Fruit fly (Drosophila melanogaster) whole organism, embryonic: ENCODE results near the gene Muc91C.

Source experiments
- Atf3 ChIP-seq: fragments of 200-800 bp; sonication (Bioruptor generic); optimal IDR thresholded peaks from 3 replicates; lab custom pipeline; 2016; ENCODE audit warnings: missing biosample characterization, missing genetic modification characterization
- CG10321 ChIP-seq: fragments of 200-800 bp; sonication (Bioruptor generic); IDR thresholded peaks from 2 replicates; pipeline ENCODE4 v1.3.6; 2022; ENCODE audit warnings: missing biosample characterization, missing genetic modification characterization
- CG11456 ChIP-seq: fragments of 200-800 bp; sonication (Bioruptor generic); IDR thresholded peaks from 3 replicates; pipeline ENCODE4 v1.3.6; 2022; ENCODE audit warnings: missing biosample characterization, missing genetic modification characterization
- CG12071 ChIP-seq: fragments of 200-800 bp; sonication (Bioruptor generic); optimal IDR thresholded peaks from 3 replicates; lab custom pipeline; 2018; ENCODE audit warnings: missing biosample characterization, mild to moderate bottlenecking, missing genetic modification characterization
- CG12219 ChIP-seq: fragments of 200-800 bp; sonication (Bioruptor generic); optimal IDR thresholded peaks from 3 replicates; lab custom pipeline; 2018; ENCODE audit warnings: missing biosample characterization, mild to moderate bottlenecking, missing genetic modification characterization
- CG1233 ChIP-seq: fragments of 200-800 bp; sonication (Bioruptor generic); optimal IDR thresholded peaks from 4 replicates; lab custom pipeline; 2018; ENCODE audit warnings: missing biosample characterization, mild to moderate bottlenecking, missing genetic modification characterization
- CG1647 ChIP-seq: fragments of 200-800 bp; sonication (Bioruptor generic); optimal IDR thresholded peaks from 3 replicates; lab custom pipeline; 2016; ENCODE audit warnings: missing biosample characterization, missing genetic modification characterization
- CG16779 ChIP-seq: fragments of 200-800 bp; sonication (Bioruptor generic); IDR thresholded peaks from 2 replicates; pipeline ENCODE4 v1.3.6; 2022; ENCODE audit warnings: missing biosample characterization, missing genetic modification characterization
- CG16815 ChIP-seq: fragments of 200-800 bp; sonication (Bioruptor generic); optimal IDR thresholded peaks from 3 replicates; lab custom pipeline; 2017; ENCODE audit warnings: missing biosample characterization, mild to moderate bottlenecking, missing genetic modification characterization
- CG2202 ChIP-seq: fragments of 200-800 bp; sonication (Bioruptor generic); optimal IDR thresholded peaks from 2 replicates; lab custom pipeline; 2018; ENCODE audit warnings: missing biosample characterization, mild to moderate bottlenecking, missing genetic modification characterization
- CG3281 ChIP-seq: fragments of 200-800 bp; sonication (Bioruptor generic); optimal IDR thresholded peaks from 3 replicates; lab custom pipeline; 2017; ENCODE audit warnings: missing biosample characterization, mild to moderate bottlenecking, missing genetic modification characterization
- CG4854 ChIP-seq: fragments of 200-800 bp; sonication (Bioruptor generic); optimal IDR thresholded peaks from 2 replicates; lab custom pipeline; 2016; ENCODE audit warnings: missing biosample characterization, missing genetic modification characterization, inconsistent platforms
- CG6175 ChIP-seq: fragments of 200-800 bp; sonication (Bioruptor generic); IDR thresholded peaks from 3 replicates; pipeline ENCODE4 v1.3.6; 2022; ENCODE audit warnings: missing biosample characterization, missing genetic modification characterization
- Dip2 ChIP-seq: fragments of 200-800 bp; sonication (Bioruptor generic); IDR thresholded peaks from 2 replicates; pipeline ENCODE4 v1.3.6; 2022; ENCODE audit warnings: missing biosample characterization, missing genetic modification characterization
- Dip3 ChIP-seq: fragments of 200-800 bp; sonication (Bioruptor generic); optimal IDR thresholded peaks from 3 replicates; lab custom pipeline; 2016; ENCODE audit warnings: missing biosample characterization, missing genetic modification characterization
- E2f1 ChIP-seq: fragments of 200-800 bp; sonication (Bioruptor generic); IDR thresholded peaks from 2 replicates; pipeline ENCODE4 v1.3.6; 2022; ENCODE audit warnings: missing biosample characterization, missing genetic modification characterization
- Fer2 ChIP-seq: fragments of 200-800 bp; sonication (Bioruptor generic); optimal IDR thresholded peaks from 2 replicates; lab custom pipeline; 2018; ENCODE audit warnings: missing biosample characterization, mild to moderate bottlenecking, missing genetic modification characterization, moderate library complexity
- HLHmδ ChIP-seq: fragments of 200-800 bp; sonication (Bioruptor generic); optimal IDR thresholded peaks from 2 replicates; lab custom pipeline; 2018; ENCODE audit warnings: missing biosample characterization, mild to moderate bottlenecking, missing genetic modification characterization, moderate library complexity
- Hmx ChIP-seq: fragments of 200-800 bp; sonication (Bioruptor generic); optimal IDR thresholded peaks from 2 replicates; lab custom pipeline; 2016; ENCODE audit warnings: missing biosample characterization, missing genetic modification characterization
- Jarid2 ChIP-seq: fragments of 200-800 bp; sonication (Bioruptor generic); optimal IDR thresholded peaks from 3 replicates; lab custom pipeline; 2017; ENCODE audit warnings: mild to moderate bottlenecking, missing biosample characterization, missing genetic modification reagents, missing genetic modification characterization
- MESR4 ChIP-seq: fragments of 200-800 bp; sonication (Bioruptor generic); optimal IDR thresholded peaks from 2 replicates; lab custom pipeline; 2018; ENCODE audit warnings: missing biosample characterization, mild to moderate bottlenecking, missing genetic modification characterization, moderate library complexity
- NFAT ChIP-seq: fragments of 200-800 bp; sonication (Bioruptor generic); IDR thresholded peaks from 2 replicates; pipeline ENCODE4 v1.3.6; 2022; ENCODE audit warnings: missing biosample characterization, missing genetic modification characterization
- Oli ChIP-seq: fragments of 200-800 bp; sonication (Bioruptor generic); optimal IDR thresholded peaks from 2 replicates; lab custom pipeline; 2018; ENCODE audit warnings: missing biosample characterization, mild to moderate bottlenecking, missing genetic modification characterization, moderate library complexity
- Poxn ChIP-seq: fragments of 200-800 bp; sonication (Bioruptor generic); IDR thresholded peaks from 2 replicates; pipeline ENCODE4 v1.3.6; 2022; ENCODE audit warnings: missing biosample characterization, missing genetic modification characterization
- Trl ChIP-seq, 3 experiments: fragments of >200 bp in 2 of 3; fragments of 200-800 bp in 1 of 3; sonication (Bioruptor generic) in 1 of 3; optimal IDR thresholded peaks; 2 replicates in 1 of 3; 3 replicates in 2 of 3; lab custom pipeline; 2016 to 2017; ENCODE audit warnings: missing biosample characterization in 1 of 3, missing genetic modification characterization in 1 of 3
- ap ChIP-seq: fragments of 200-800 bp; sonication (Bioruptor generic); IDR thresholded peaks from 2 replicates; pipeline ENCODE4 v1.3.6; 2022; ENCODE audit warnings: missing biosample characterization, missing genetic modification characterization
- bsh ChIP-seq, 2 experiments: fragments of 200-800 bp; sonication (Bioruptor generic); optimal IDR thresholded peaks; 2 replicates each; lab custom pipeline; 2017 to 2018; ENCODE audit warnings: mild to moderate bottlenecking in 2 of 2, missing biosample characterization in 2 of 2, missing genetic modification characterization in 2 of 2, moderate library complexity in 1 of 2
- chinmo ChIP-seq: fragments of 200-800 bp; sonication (Bioruptor generic); IDR thresholded peaks from 4 replicates; pipeline ENCODE4 v1.3.6; 2022; ENCODE audit warnings: missing biosample characterization, missing genetic modification characterization; ENCODE audit not compliant: partially characterized antibody
- ci ChIP-seq: fragments of 200-800 bp; sonication (Bioruptor generic); IDR thresholded peaks from 3 replicates; pipeline ENCODE4 v1.3.6; 2022; ENCODE audit warnings: missing biosample characterization, missing genetic modification characterization
- crol ChIP-seq: fragments of 200-800 bp; sonication (Bioruptor generic); IDR thresholded peaks from 2 replicates; pipeline ENCODE4 v1.3.6; 2022; ENCODE audit warnings: missing biosample characterization, missing genetic modification characterization
- fd102C ChIP-seq: fragments of 200-800 bp; sonication (Bioruptor generic); optimal IDR thresholded peaks from 2 replicates; lab custom pipeline; 2018; ENCODE audit warnings: missing biosample characterization, mild to moderate bottlenecking, missing genetic modification characterization, moderate library complexity
- grau ChIP-seq: fragments of 200-800 bp; optimal IDR thresholded peaks from 3 replicates; lab custom pipeline; 2019; ENCODE audit warnings: missing biosample characterization, mild to moderate bottlenecking, missing genetic modification characterization, moderate library complexity
- gsb ChIP-seq: fragments of 200-800 bp; sonication (Bioruptor generic); IDR thresholded peaks from 2 replicates; pipeline ENCODE4 v1.3.6; 2022; ENCODE audit warnings: missing biosample characterization, missing genetic modification characterization
- hb ChIP-seq: fragments of 200-800 bp; sonication (Bioruptor generic); IDR thresholded peaks from 3 replicates; pipeline ENCODE4 v1.3.6; 2022; ENCODE audit warnings: missing biosample characterization, missing genetic modification characterization; ENCODE audit not compliant: partially characterized antibody
- inv ChIP-seq: fragments of 200-800 bp; sonication (Bioruptor generic); IDR thresholded peaks from 2 replicates; pipeline ENCODE4 v1.3.6; 2022; ENCODE audit warnings: missing biosample characterization, missing genetic modification characterization; ENCODE audit not compliant: partially characterized antibody
- lov ChIP-seq, 2 experiments: fragments of 200-800 bp in 1 of 2; fragments of >200 bp in 1 of 2; sonication (Bioruptor generic) in 1 of 2; IDR thresholded peaks in 1 of 2; optimal IDR thresholded peaks in 1 of 2; 2 replicates in 1 of 2; 3 replicates in 1 of 2; pipeline versions ENCODE4 v1.3.6 to Lab custom; 2017 to 2022; ENCODE audit warnings: missing biosample characterization in 1 of 2, missing genetic modification characterization in 1 of 2
- mirr ChIP-seq: fragments of 200-800 bp; sonication (Bioruptor generic); optimal IDR thresholded peaks from 3 replicates; lab custom pipeline; 2018; ENCODE audit warnings: missing biosample characterization, mild to moderate bottlenecking, missing genetic modification characterization
- nerfin-2 ChIP-seq: fragments of 200-800 bp; sonication (Bioruptor generic); IDR thresholded peaks from 2 replicates; pipeline ENCODE4 v1.3.6; 2022; ENCODE audit warnings: missing biosample characterization, missing genetic modification characterization; ENCODE audit not compliant: partially characterized antibody
- otp ChIP-seq: fragments of 200-800 bp; sonication (Bioruptor generic); IDR thresholded peaks from 3 replicates; pipeline ENCODE4, ENCODE4 v1.3.6; 2022; ENCODE audit warnings: missing biosample characterization, missing genetic modification characterization
- prd ChIP-seq, 3 experiments: fragments of >200 bp in 2 of 3; fragments of 200-800 bp in 1 of 3; sonication (Bioruptor generic) in 1 of 3; optimal IDR thresholded peaks in 2 of 3; IDR thresholded peaks in 1 of 3; 2 replicates in 2 of 3; 3 replicates in 1 of 3; pipeline versions ENCODE4 v1.3.6 to Lab custom; 2017 to 2022; ENCODE audit warnings: missing biosample characterization in 1 of 3, missing genetic modification characterization in 1 of 3
- salm ChIP-seq: fragments of 200-800 bp; sonication (Bioruptor generic); optimal IDR thresholded peaks from 2 replicates; lab custom pipeline; 2018; ENCODE audit warnings: missing biosample characterization, mild to moderate bottlenecking, missing genetic modification characterization
- sima ChIP-seq: fragments of 200-800 bp; sonication (Bioruptor generic); optimal IDR thresholded peaks from 2 replicates; lab custom pipeline; 2016; ENCODE audit warnings: missing biosample characterization, missing genetic modification characterization
- so ChIP-seq: fragments of 200-800 bp; sonication (Bioruptor generic); IDR thresholded peaks from 3 replicates; pipeline ENCODE4 v1.3.6; 2022; ENCODE audit warnings: missing biosample characterization, missing genetic modification characterization
- tap ChIP-seq: fragments of 200-800 bp; optimal IDR thresholded peaks from 3 replicates; lab custom pipeline; 2019; ENCODE audit warnings: missing biosample characterization, mild to moderate bottlenecking, missing genetic modification characterization, moderate library complexity
- tgo ChIP-seq: fragments of 200-800 bp; sonication (Bioruptor generic); IDR thresholded peaks from 3 replicates; pipeline ENCODE4 v1.3.6; 2022; ENCODE audit warnings: missing biosample characterization, missing genetic modification characterization
- trem ChIP-seq: fragments of 200-800 bp; optimal IDR thresholded peaks from 3 replicates; lab custom pipeline; 2019; ENCODE audit warnings: missing biosample characterization, mild to moderate bottlenecking, missing genetic modification characterization, moderate library complexity
- trh ChIP-seq: fragments of 200-800 bp; sonication (Bioruptor generic); optimal IDR thresholded peaks from 2 replicates; lab custom pipeline; 2016; ENCODE audit warnings: missing biosample characterization, missing genetic modification characterization
- tx ChIP-seq: fragments of 200-800 bp; sonication (Bioruptor generic); optimal IDR thresholded peaks from 2 replicates; lab custom pipeline; 2016; ENCODE audit warnings: missing biosample characterization, missing genetic modification characterization

Gene Muc91C

DNA sequence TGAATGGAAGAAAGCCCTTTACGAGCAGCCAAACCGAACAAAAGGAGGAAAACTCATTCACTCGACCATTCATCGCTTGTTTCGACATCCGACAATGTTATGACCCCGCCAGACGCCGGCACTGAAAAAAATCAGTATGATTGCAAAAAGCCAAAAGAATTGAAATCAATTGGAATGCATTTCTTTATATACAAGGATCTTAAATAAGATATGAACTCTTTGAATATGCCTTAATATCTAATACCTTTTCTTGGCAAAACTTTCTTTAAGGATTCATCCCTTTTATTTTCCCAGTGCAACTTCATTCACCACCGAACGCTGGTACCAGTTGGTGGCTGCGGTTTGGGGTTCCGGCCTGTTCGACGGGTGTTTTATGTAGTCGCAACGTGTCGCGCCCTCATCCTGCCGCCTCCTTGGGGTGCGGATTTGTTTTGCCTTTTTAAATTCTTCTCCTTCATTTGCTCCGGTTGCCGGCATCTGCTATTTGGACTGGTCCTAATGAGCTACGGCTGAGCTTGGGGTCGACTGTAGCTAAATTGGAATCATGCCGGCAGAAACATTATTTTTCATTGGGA, 27.3 kb upstream of the Muc91C start (continued):
- TF ChIP-seq fd102C (GFP tag; lab: Kevin White, UChicago) (no peak), ci (peak; percentile 92), nerfin-2 (GFP tag; lab: Robert Waterston, UW) (no peak), Fer2 (tag; lab: Kevin White, UChicago) (peak; percentile 81), gsb (GFP tag; lab: Robert Waterston, UW) (0 out of 2 replicates have a peak, but pooled peaks have one; percentile 50), crol (GFP tag; lab: Robert Waterston, UW) (no peak), grau (peak; percentile 88), CG4854 (GFP tag; lab: Kevin White, UChicago) (no peak), Poxn (GFP tag; lab: Robert Waterston, UW) (no peak), CG6175 (0 out of 3 replicates have a peak, but pooled peaks have one; percentile 37), Hmx (GFP tag; lab: Kevin White, UChicago) (peak; percentile 46), Dip3 (GFP tag; lab: Kevin White, UChicago) (peak; percentile 79), bsh (GFP tag; optimal IDR thresholded peaks at IDR 0.05; lab: Kevin White, UChicago) (peak in 1 of 2 experiments; percentile 89), CG11456 (GFP tag; lab: Robert Waterston, UW) (peak; percentile 85), CG1647 (GFP tag; lab: Kevin White, UChicago) (peak; percentile 76), tx (GFP tag; lab: Kevin White, UChicago) (peak; percentile 72), Trl (optimal IDR thresholded peaks at IDR 0.05; lab: Kevin White, UChicago) (no peak), Trl (GFP tag; optimal IDR thresholded peaks at IDR 0.05; lab: Kevin White, UChicago) (peak; percentile 71), CG16779 (GFP tag; lab: Robert Waterston, UW) (no peak), prd (optimal IDR thresholded peaks at IDR 0.05; lab: Kevin White, UChicago) (no peak), prd (GFP tag; IDR thresholded peaks at IDR 0.05; lab: Robert Waterston, UW) (peak; percentile 87), HLHmδ (GFP tag; lab: Kevin White, UChicago) (no peak), NFAT (GFP tag; lab: Robert Waterston, UW) (peak; percentile 64), CG2202 (peak; percentile 44), MESR4 (GFP tag; lab: Kevin White, UChicago) (peak; percentile 13), hb (GFP tag; lab: Robert Waterston, UW) (no peak), inv (no peak), lov (optimal IDR thresholded peaks at IDR 0.05; lab: Kevin White, UChicago) (no peak), lov (GFP tag; IDR thresholded peaks at IDR 0.05; lab: Robert Waterston, UW) (0 out of 3 replicates have a peak, but pooled peaks have one; percentile 12), mirr (peak; percentile 82), CG10321 (GFP tag; lab: Robert Waterston, UW) (peak; percentile 56), CG1233 (peak; percentile 79), CG12071 (peak; percentile 83), CG16815 (GFP tag; lab: Kevin White, UChicago) (peak; percentile 81), ap (peak; percentile 62; the same call in 1 of the 2 replicates), CG12219 (peak; percentile 87), trem (tag; lab: Kevin White, UChicago) (peak; percentile 63), so (GFP tag; lab: Robert Waterston, UW) (peak; percentile 66; the same call in 2 of the 3 replicates), otp (GFP tag; lab: Robert Waterston, UW) (peak; percentile 63; the same call in 1 of the 3 replicates), CG3281 (GFP tag; lab: Kevin White, UChicago) (peak; percentile 90), Jarid2 (GFP tag; lab: Kevin White, UChicago) (peak; percentile 64), tap (tag; lab: Kevin White, UChicago) (peak; percentile 86), chinmo (no peak), tgo (GFP tag; lab: Robert Waterston, UW) (peak; percentile 86), salm (tag; lab: Kevin White, UChicago) (peak; percentile 65), Oli (tag; lab: Kevin White, UChicago) (peak; percentile 82), sima (GFP tag; lab: Kevin White, UChicago) (peak; percentile 30), E2f1 (GFP tag; lab: Robert Waterston, UW) (peak; percentile 72), Atf3 (GFP tag; lab: Kevin White, UChicago) (peak; percentile 47), Dip2 (no peak), trh (GFP tag; lab: Kevin White, UChicago) (no peak)
